Fruit fly (Drosophila melanogaster) whole organism, pupa: ENCODE results near the gene CG4364.

ENCODE experiments used
- CG10348 ChIP-seq: fragments of 200-800 bp; sonication (Bioruptor generic); IDR thresholded peaks from 2 replicates; pipeline ENCODE4 v1.3.6; 2022; ENCODE audit warnings: missing biosample characterization, missing genetic modification characterization
- CG12605 ChIP-seq: fragments of 200-800 bp; sonication (Bioruptor generic); IDR thresholded peaks from 2 replicates; pipeline ENCODE4 v1.3.6; 2022; ENCODE audit warnings: missing biosample characterization, missing genetic modification characterization
- CG13204 ChIP-seq: fragments of 200-800 bp; sonication (Bioruptor generic); optimal IDR thresholded peaks from 2 replicates; lab custom pipeline; 2018; ENCODE audit warnings: missing biosample characterization, mild to moderate bottlenecking, missing genetic modification characterization, moderate library complexity
- CG14655 ChIP-seq: fragments of 200-800 bp; sonication (Bioruptor generic); optimal IDR thresholded peaks from 3 replicates; lab custom pipeline; 2017; ENCODE audit warnings: mild to moderate bottlenecking, missing biosample characterization, missing genetic modification reagents, missing genetic modification characterization
- CG15710 ChIP-seq: fragments of 200-800 bp; sonication (Bioruptor generic); optimal IDR thresholded peaks from 2 replicates; lab custom pipeline; 2018; ENCODE audit warnings: missing biosample characterization, mild to moderate bottlenecking, missing genetic modification characterization, moderate library complexity
- CG17806 ChIP-seq: fragments of 200-800 bp; sonication (Bioruptor generic); optimal IDR thresholded peaks from 2 replicates; lab custom pipeline; 2018; ENCODE audit warnings: missing biosample characterization, mild to moderate bottlenecking, missing genetic modification characterization, moderate library complexity
- CG32121 ChIP-seq: fragments of 200-800 bp; sonication (Bioruptor generic); IDR thresholded peaks from 2 replicates; pipeline ENCODE4 v1.3.6; 2022; ENCODE audit warnings: missing biosample characterization, missing genetic modification characterization
- CG34367 ChIP-seq: fragments of 200-800 bp; sonication (Bioruptor generic); optimal IDR thresholded peaks from 2 replicates; lab custom pipeline; 2018; ENCODE audit warnings: missing biosample characterization, mild to moderate bottlenecking, missing genetic modification characterization
- CG4496 ChIP-seq: fragments of 200-800 bp; sonication (Bioruptor generic); IDR thresholded peaks from 3 replicates; pipeline ENCODE4 v1.3.6; 2022; ENCODE audit warnings: missing biosample characterization, missing genetic modification characterization
- CG8159 ChIP-seq: fragments of 200-800 bp; sonication (Bioruptor generic); optimal IDR thresholded peaks from 3 replicates; lab custom pipeline; 2018; ENCODE audit warnings: missing biosample characterization, mild to moderate bottlenecking, missing genetic modification characterization, moderate library complexity
- CG8301 ChIP-seq: fragments of 200-800 bp; sonication (Bioruptor generic); optimal IDR thresholded peaks from 2 replicates; lab custom pipeline; 2018; ENCODE audit warnings: missing biosample characterization, mild to moderate bottlenecking, missing genetic modification characterization
- CG9948 ChIP-seq: fragments of 200-800 bp; sonication (Bioruptor generic); optimal IDR thresholded peaks from 2 replicates; lab custom pipeline; 2018; ENCODE audit warnings: missing biosample characterization, mild to moderate bottlenecking, missing genetic modification characterization, moderate library complexity
- D1 ChIP-seq: fragments of 200-800 bp; sonication (Bioruptor generic); optimal IDR thresholded peaks from 2 replicates; lab custom pipeline; 2018; ENCODE audit warnings: missing biosample characterization, mild to moderate bottlenecking, missing genetic modification characterization, moderate library complexity
- EcR ChIP-seq: fragments of 200-800 bp; sonication (Bioruptor generic); optimal IDR thresholded peaks from 3 replicates; lab custom pipeline; 2019; ENCODE audit warnings: missing biosample characterization, missing genetic modification characterization, mild to moderate bottlenecking, moderate library complexity, missing genetic modification reagents
- Ets98B ChIP-seq: fragments of 200-800 bp; sonication (Bioruptor generic); IDR thresholded peaks from 2 replicates; pipeline ENCODE4 v1.3.6; 2022; ENCODE audit warnings: missing biosample characterization, missing genetic modification characterization
- Pif1A ChIP-seq: fragments of 200-800 bp; sonication (Bioruptor generic); optimal IDR thresholded peaks from 3 replicates; lab custom pipeline; 2016; ENCODE audit warnings: missing biosample characterization, missing genetic modification characterization
- Pif1B ChIP-seq: fragments of 200-800 bp; sonication (Bioruptor generic); optimal IDR thresholded peaks from 3 replicates; lab custom pipeline; 2016; ENCODE audit warnings: missing biosample characterization, missing genetic modification characterization
- Snoo ChIP-seq: fragments of 200-800 bp; sonication (Bioruptor generic); optimal IDR thresholded peaks from 3 replicates; lab custom pipeline; 2017; ENCODE audit warnings: missing biosample characterization, mild to moderate bottlenecking, missing genetic modification characterization, inconsistent platforms
- fd96Ca ChIP-seq: fragments of 200-800 bp; sonication (Bioruptor generic); IDR thresholded peaks from 3 replicates; pipeline ENCODE4 v1.3.6; 2022; ENCODE audit warnings: missing biosample characterization, missing genetic modification characterization
- gl ChIP-seq: fragments of 200-800 bp; sonication (Bioruptor generic); optimal IDR thresholded peaks from 2 replicates; lab custom pipeline; 2018; ENCODE audit warnings: missing biosample characterization, mild to moderate bottlenecking, missing genetic modification characterization
- rn ChIP-seq: fragments of 200-800 bp; sonication (Bioruptor generic); IDR thresholded peaks from 2 replicates; pipeline ENCODE4 v1.3.6; 2022; ENCODE audit warnings: missing biosample characterization, missing genetic modification characterization

Gene CG4364

dm6 chr2L:9737360-9737759, 26.3 kb upstream of the CG4364 start:
- no peak for TF ChIP-seq CG4496 (GFP tag; lab: Robert Waterston, UW)
- TF ChIP-seq fd96Ca (GFP tag; lab: Robert Waterston, UW), result no peak
- TF ChIP-seq Pif1A, result no peak
- no peak for TF ChIP-seq gl (tag; lab: Kevin White, UChicago)
- no peak for TF ChIP-seq Pif1B
- no peak for TF ChIP-seq CG12605 (GFP tag; lab: Robert Waterston, UW)
- no peak for TF ChIP-seq CG17806 (tag; lab: Kevin White, UChicago)
- TF ChIP-seq Ets98B (GFP tag; lab: Robert Waterston, UW), result no peak
- TF ChIP-seq CG32121, result no peak
- no peak for TF ChIP-seq CG34367 (tag; lab: Kevin White, UChicago)
- TF ChIP-seq, all 21 proteins: peak for 0

- no peak for TF ChIP-seq CG13204 (GFP tag; lab: Kevin White, UChicago)
- peak; percentile 32; the same call in 1 of the 3 replicates for TF ChIP-seq CG4496 (GFP tag; lab: Robert Waterston, UW)
- TF ChIP-seq CG10348 (GFP tag; lab: Robert Waterston, UW), result no peak
- peak; percentile 5 for TF ChIP-seq Pif1A
- TF ChIP-seq gl (tag; lab: Kevin White, UChicago), result no peak
- TF ChIP-seq Ets98B (GFP tag; lab: Robert Waterston, UW), result peak; percentile 62
- peak; percentile 2 for TF ChIP-seq CG17806 (tag; lab: Kevin White, UChicago)
- no peak for TF ChIP-seq D1 (tag; lab: Kevin White, UChicago)
- TF ChIP-seq CG12605 (GFP tag; lab: Robert Waterston, UW), result peak; percentile 20; the same call in 1 of the 2 replicates
- TF ChIP-seq CG14655 (GFP tag; lab: Kevin White, UChicago), result peak; percentile 62
- TF ChIP-seq fd96Ca (GFP tag; lab: Robert Waterston, UW), result no peak; the same call in 2 of the 3 replicates
- no peak for TF ChIP-seq rn (GFP tag; lab: Robert Waterston, UW)
- TF ChIP-seq CG32121, result no peak
- peak; percentile 3 for TF ChIP-seq CG9948 (tag; lab: Kevin White, UChicago)
- peak; percentile 11 for TF ChIP-seq Snoo (tag; lab: Kevin White, UChicago)
- TF ChIP-seq EcR (GFP tag; lab: Kevin White, UChicago), result no peak
- no peak for TF ChIP-seq Pif1B
- no peak for TF ChIP-seq CG34367 (tag; lab: Kevin White, UChicago)
- peak; percentile 55 for TF ChIP-seq CG15710 (tag; lab: Kevin White, UChicago)
- peak; percentile 58 for TF ChIP-seq CG8159 (tag; lab: Kevin White, UChicago)
- TF ChIP-seq CG8301 (tag; lab: Kevin White, UChicago), result peak; percentile 49
Observed at dm6 chr2L:9736000-9736695, 25.1 kb upstream of the CG4364 start, which contains the start of gene CG13117. Gene CG13117, plus strand, starts transcription at chr2L:9736645.

- TF ChIP-seq CG9948 (tag; lab: Kevin White, UChicago), result no peak
- no peak for TF ChIP-seq fd96Ca (GFP tag; lab: Robert Waterston, UW)
- no peak for TF ChIP-seq Pif1B
- TF ChIP-seq CG8159 (tag; lab: Kevin White, UChicago), result peak; percentile 5
- no peak for TF ChIP-seq CG8301 (tag; lab: Kevin White, UChicago)
- TF ChIP-seq CG17806 (tag; lab: Kevin White, UChicago), result no peak
- TF ChIP-seq EcR (GFP tag; lab: Kevin White, UChicago), result no peak
- TF ChIP-seq rn (GFP tag; lab: Robert Waterston, UW), result no peak
- no peak for TF ChIP-seq gl (tag; lab: Kevin White, UChicago)
- no peak for TF ChIP-seq CG32121
- TF ChIP-seq Pif1A, result peak; percentile 40
- no peak for TF ChIP-seq CG10348 (GFP tag; lab: Robert Waterston, UW)
- peak; percentile 14 for TF ChIP-seq CG34367 (tag; lab: Kevin White, UChicago)
- no peak for TF ChIP-seq CG12605 (GFP tag; lab: Robert Waterston, UW)
- TF ChIP-seq D1 (tag; lab: Kevin White, UChicago), result no peak
- peak; percentile 15 for TF ChIP-seq Snoo (tag; lab: Kevin White, UChicago)
- 0 out of 3 replicates have a peak, but pooled peaks have one; percentile 13 for TF ChIP-seq CG4496 (GFP tag; lab: Robert Waterston, UW)
- TF ChIP-seq Ets98B (GFP tag; lab: Robert Waterston, UW), result no peak
- no peak for TF ChIP-seq CG15710 (tag; lab: Kevin White, UChicago)
- no peak for TF ChIP-seq CG14655 (GFP tag; lab: Kevin White, UChicago)
- no peak for TF ChIP-seq CG13204 (GFP tag; lab: Kevin White, UChicago)
- TF ChIP-seq, all 21 proteins: peak for 5
Observed at dm6 chr2L:9734134-9734533, 23.1 kb upstream of the CG4364 start.

DNA sequence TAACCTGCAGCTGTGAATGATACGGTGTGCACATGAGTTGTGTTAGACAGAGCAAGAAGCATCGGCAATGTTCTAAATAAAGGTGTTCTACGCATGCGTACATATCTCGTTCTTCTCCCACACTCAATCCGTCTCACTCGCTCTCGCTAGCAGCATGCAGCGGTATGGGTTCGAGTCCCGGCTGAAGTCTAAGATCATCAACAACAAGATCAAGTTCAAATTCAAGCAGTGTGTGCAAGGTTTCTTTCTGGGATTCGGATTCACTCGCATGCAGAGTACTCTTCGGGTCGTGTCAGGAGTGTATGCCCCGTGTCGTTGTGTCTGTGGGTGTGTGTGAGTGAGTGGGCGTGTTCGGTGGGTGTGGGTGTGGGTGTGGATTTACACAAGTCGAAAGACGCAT, 20.2 kb upstream of the CG4364 start:
- peak; percentile 12 for TF ChIP-seq CG8159 (tag; lab: Kevin White, UChicago)
- TF ChIP-seq CG12605 (GFP tag; lab: Robert Waterston, UW), result no peak
- no peak for TF ChIP-seq Pif1B
- TF ChIP-seq fd96Ca (GFP tag; lab: Robert Waterston, UW), result 0 out of 3 replicates have a peak, but pooled peaks have one; percentile 9
- TF ChIP-seq gl (tag; lab: Kevin White, UChicago), result no peak
- TF ChIP-seq CG4496 (GFP tag; lab: Robert Waterston, UW), result 0 out of 3 replicates have a peak, but pooled peaks have one; percentile 28

dm6 chr2L:9729618-9730284, 18.7 kb upstream of the CG4364 start, which contains the start of gene CG13116:
Gene CG13116, plus strand, starts transcription at chr2L:9729940.
- TF ChIP-seq CG13204 (GFP tag; lab: Kevin White, UChicago) (no peak), Ets98B (GFP tag; lab: Robert Waterston, UW) (no peak), CG15710 (tag; lab: Kevin White, UChicago) (no peak), Pif1A (no peak), CG14655 (GFP tag; lab: Kevin White, UChicago) (no peak), CG17806 (tag; lab: Kevin White, UChicago) (no peak), EcR (GFP tag; lab: Kevin White, UChicago) (peak; percentile 51), CG32121 (no peak)
